Fruit fly (Drosophila melanogaster) S2 (cell line): ENCODE results near the gene GstD11.

Experiments used
- CG8478 ChIP-seq: fragments of >200 bp; optimal IDR thresholded peaks from 2 replicates; lab custom pipeline; 2018
- CTCF ChIP-seq, 2 experiments: fragments of >200 bp; optimal IDR thresholded peaks; 2 replicates each; lab custom pipeline; 2018

DNA sequence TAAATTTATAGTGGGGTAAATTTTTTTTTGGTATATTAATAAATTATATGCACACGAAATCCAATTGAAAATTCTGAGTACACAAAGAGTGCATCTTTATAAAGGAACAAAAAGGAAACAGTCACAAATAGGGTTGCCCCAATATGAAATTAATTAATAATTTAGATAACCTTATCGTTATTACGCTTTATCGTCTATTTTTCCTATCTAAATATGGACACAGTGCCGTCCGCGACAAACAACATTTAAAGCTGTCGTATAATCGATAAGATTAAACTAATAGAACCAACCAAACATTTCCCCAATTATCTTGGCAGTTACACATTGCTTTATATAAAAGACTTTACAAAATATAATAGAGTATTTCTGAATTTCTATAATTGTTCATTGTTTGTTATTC lies 14.9 kb downstream of the GstD11 start:
- TF ChIP-seq CTCF (optimal IDR thresholded peaks at IDR 0.05; lab: Kevin White, UChicago): no peak
- no peak for TF ChIP-seq CG8478 (lab: Kevin White, UChicago)
